Fruit fly (Drosophila melanogaster) whole organism, embryonic: ENCODE measurements around the gene Xport-B.

Experiments
- BtbVII ChIP-seq: fragments of 200-800 bp; sonication (Bioruptor generic); optimal IDR thresholded peaks from 3 replicates; lab custom pipeline; 2017; ENCODE audit warnings: missing biosample characterization, mild to moderate bottlenecking, missing genetic modification characterization
- CG10959 ChIP-seq: fragments of 200-800 bp; sonication (Bioruptor generic); IDR thresholded peaks from 2 replicates; pipeline ENCODE4 v1.3.6; 2022; ENCODE audit warnings: missing biosample characterization, missing genetic modification characterization
- CG11085 ChIP-seq: fragments of 200-800 bp; sonication (Bioruptor generic); IDR thresholded peaks from 2 replicates; pipeline ENCODE4 v1.3.6; 2022; ENCODE audit warnings: missing biosample characterization, missing genetic modification characterization
- CG11398 ChIP-seq: fragments of 200-800 bp; sonication (Bioruptor generic); optimal IDR thresholded peaks from 2 replicates; lab custom pipeline; 2016; ENCODE audit warnings: missing biosample characterization, missing genetic modification characterization
- CG11504 ChIP-seq: fragments of 200-800 bp; sonication (Bioruptor generic); optimal IDR thresholded peaks from 3 replicates; lab custom pipeline; 2019; ENCODE audit warnings: missing biosample characterization, mild to moderate bottlenecking, missing genetic modification characterization, moderate library complexity
- CG11695 ChIP-seq: fragments of 200-800 bp; sonication (Bioruptor generic); IDR thresholded peaks from 3 replicates; pipeline ENCODE4 v1.3.6; 2022; ENCODE audit warnings: missing biosample characterization, missing genetic modification characterization
- CG11723 ChIP-seq: fragments of 200-800 bp; sonication (Bioruptor generic); optimal IDR thresholded peaks from 2 replicates; lab custom pipeline; 2017; ENCODE audit warnings: missing biosample characterization, mild to moderate bottlenecking, missing genetic modification characterization
- CG12155 ChIP-seq: fragments of 200-800 bp; sonication (Bioruptor generic); optimal IDR thresholded peaks from 3 replicates; lab custom pipeline; 2016; ENCODE audit warnings: missing biosample characterization, missing genetic modification characterization
- CG12236 ChIP-seq: fragments of 200-800 bp; sonication (Bioruptor generic); optimal IDR thresholded peaks from 2 replicates; lab custom pipeline; 2016; ENCODE audit warnings: missing biosample characterization, missing genetic modification characterization
- CG12299 ChIP-seq: fragments of 200-800 bp; sonication (Bioruptor generic); optimal IDR thresholded peaks from 2 replicates; lab custom pipeline; 2018; ENCODE audit warnings: missing biosample characterization, mild to moderate bottlenecking, missing genetic modification characterization
- CG13287 ChIP-seq: fragments of 200-800 bp; sonication (Bioruptor generic); IDR thresholded peaks from 2 replicates; pipeline ENCODE4 v1.3.6; 2022; ENCODE audit warnings: missing biosample characterization, missing genetic modification characterization; ENCODE audit not compliant: partially characterized antibody
- CG13296 ChIP-seq: fragments of 200-800 bp; sonication (Bioruptor generic); optimal IDR thresholded peaks from 3 replicates; lab custom pipeline; 2018; ENCODE audit warnings: missing biosample characterization, mild to moderate bottlenecking, missing genetic modification characterization
- CG14860 ChIP-seq: fragments of 200-800 bp; sonication (Bioruptor generic); IDR thresholded peaks from 3 replicates; pipeline ENCODE4 v1.3.6; 2022; ENCODE audit warnings: missing biosample characterization, missing genetic modification characterization; ENCODE audit not compliant: partially characterized antibody
- CG16815 ChIP-seq: fragments of 200-800 bp; sonication (Bioruptor generic); optimal IDR thresholded peaks from 3 replicates; lab custom pipeline; 2017; ENCODE audit warnings: missing biosample characterization, mild to moderate bottlenecking, missing genetic modification characterization
- CG17612 ChIP-seq: fragments of 200-800 bp; sonication (Bioruptor generic); IDR thresholded peaks from 2 replicates; pipeline ENCODE4 v1.3.6; 2022; ENCODE audit warnings: missing biosample characterization, missing genetic modification characterization
- CG18599 ChIP-seq: fragments of 200-800 bp; sonication (Bioruptor generic); optimal IDR thresholded peaks from 3 replicates; lab custom pipeline; 2017; ENCODE audit warnings: missing biosample characterization, missing genetic modification characterization, mild to moderate bottlenecking, moderate library complexity, missing genetic modification reagents
- CG3065 ChIP-seq: fragments of 200-800 bp; sonication (Bioruptor generic); optimal IDR thresholded peaks from 2 replicates; lab custom pipeline; 2016; ENCODE audit warnings: missing biosample characterization, missing genetic modification characterization
- CG33213 ChIP-seq: fragments of 200-800 bp; sonication (Bioruptor generic); optimal IDR thresholded peaks from 3 replicates; lab custom pipeline; 2016; ENCODE audit warnings: missing biosample characterization, missing genetic modification characterization
- CG3995 ChIP-seq: fragments of 200-800 bp; sonication (Bioruptor generic); optimal IDR thresholded peaks from 3 replicates; lab custom pipeline; 2016; ENCODE audit warnings: missing biosample characterization, missing genetic modification characterization
- CG43689 ChIP-seq: fragments of 200-800 bp; sonication (Bioruptor generic); IDR thresholded peaks from 2 replicates; pipeline ENCODE4 v1.3.6; 2022; ENCODE audit warnings: missing biosample characterization, missing genetic modification characterization
- CG5953 ChIP-seq: fragments of 200-800 bp; sonication (Bioruptor generic); IDR thresholded peaks from 2 replicates; pipeline ENCODE4 v1.3.6; 2022; ENCODE audit warnings: missing biosample characterization, missing genetic modification characterization
- CG6175 ChIP-seq: fragments of 200-800 bp; sonication (Bioruptor generic); IDR thresholded peaks from 3 replicates; pipeline ENCODE4 v1.3.6; 2022; ENCODE audit warnings: missing biosample characterization, missing genetic modification characterization
- CG6791 ChIP-seq: fragments of 200-800 bp; sonication (Bioruptor generic); IDR thresholded peaks from 3 replicates; pipeline ENCODE4 v1.3.6; 2022; ENCODE audit warnings: missing biosample characterization, missing genetic modification characterization; ENCODE audit not compliant: partially characterized antibody
- CG7786 ChIP-seq: fragments of 200-800 bp; sonication (Bioruptor generic); optimal IDR thresholded peaks from 2 replicates; lab custom pipeline; 2016; ENCODE audit warnings: missing biosample characterization, missing genetic modification characterization
- CG7928 ChIP-seq: fragments of 200-800 bp; sonication (Bioruptor generic); optimal IDR thresholded peaks from 2 replicates; lab custom pipeline; 2017; ENCODE audit warnings: missing biosample characterization, mild to moderate bottlenecking, missing genetic modification characterization
- CG9727 ChIP-seq: fragments of 200-800 bp; sonication (Bioruptor generic); optimal IDR thresholded peaks from 3 replicates; lab custom pipeline; 2017; ENCODE audit warnings: missing biosample characterization, mild to moderate bottlenecking, missing genetic modification characterization
- CG9817 ChIP-seq: fragments of 200-800 bp; sonication (Bioruptor generic); optimal IDR thresholded peaks from 2 replicates; lab custom pipeline; 2018; ENCODE audit warnings: missing biosample characterization, mild to moderate bottlenecking, missing genetic modification characterization, moderate library complexity
- Elba2 ChIP-seq: fragments of 200-800 bp; sonication (Bioruptor generic); optimal IDR thresholded peaks from 3 replicates; lab custom pipeline; 2016; ENCODE audit warnings: missing biosample characterization, missing genetic modification characterization
- Fer2 ChIP-seq: fragments of 200-800 bp; sonication (Bioruptor generic); optimal IDR thresholded peaks from 2 replicates; lab custom pipeline; 2018; ENCODE audit warnings: missing biosample characterization, mild to moderate bottlenecking, missing genetic modification characterization, moderate library complexity
- Kr ChIP-seq: fragments of 200-800 bp; sonication (Bioruptor generic); optimal IDR thresholded peaks from 2 replicates; lab custom pipeline; 2017; ENCODE audit warnings: missing biosample characterization, mild to moderate bottlenecking, missing genetic modification characterization
- MESR4 ChIP-seq: fragments of 200-800 bp; sonication (Bioruptor generic); optimal IDR thresholded peaks from 2 replicates; lab custom pipeline; 2018; ENCODE audit warnings: missing biosample characterization, mild to moderate bottlenecking, missing genetic modification characterization, moderate library complexity
- NFAT ChIP-seq: fragments of 200-800 bp; sonication (Bioruptor generic); IDR thresholded peaks from 2 replicates; pipeline ENCODE4 v1.3.6; 2022; ENCODE audit warnings: missing biosample characterization, missing genetic modification characterization
- Ptx1 ChIP-seq: fragments of 200-800 bp; sonication (Bioruptor generic); IDR thresholded peaks from 2 replicates; pipeline ENCODE4 v1.3.6; 2022; ENCODE audit warnings: missing biosample characterization, missing genetic modification characterization
- TFAM ChIP-seq: fragments of 200-800 bp; sonication (Bioruptor generic); optimal IDR thresholded peaks from 2 replicates; lab custom pipeline; 2017; ENCODE audit warnings: missing biosample characterization, missing genetic modification characterization, inconsistent platforms
- aop ChIP-seq: fragments of 200-800 bp; sonication (Bioruptor generic); IDR thresholded peaks from 2 replicates; pipeline ENCODE4 v1.3.6; 2022; ENCODE audit warnings: missing biosample characterization, missing genetic modification characterization
- ash1 ChIP-seq: fragments of 200-800 bp; sonication (Bioruptor generic); optimal IDR thresholded peaks from 2 replicates; lab custom pipeline; 2018; ENCODE audit warnings: missing biosample characterization, mild to moderate bottlenecking, missing genetic modification characterization
- disco-r ChIP-seq: fragments of 200-800 bp; sonication (Bioruptor generic); optimal IDR thresholded peaks from 2 replicates; lab custom pipeline; 2016; ENCODE audit warnings: missing biosample characterization, missing genetic modification characterization
- emc ChIP-seq: fragments of 200-800 bp; sonication (Bioruptor generic); optimal IDR thresholded peaks from 2 replicates; lab custom pipeline; 2016; ENCODE audit warnings: missing biosample characterization, missing genetic modification characterization
- eyg ChIP-seq: fragments of 200-800 bp; sonication (Bioruptor generic); optimal IDR thresholded peaks from 3 replicates; lab custom pipeline; 2016; ENCODE audit warnings: missing biosample characterization, missing genetic modification characterization
- lilli ChIP-seq: fragments of 200-800 bp; sonication (Bioruptor generic); optimal IDR thresholded peaks from 3 replicates; lab custom pipeline; 2016; ENCODE audit warnings: missing biosample characterization, missing genetic modification characterization
- lola ChIP-seq, 3 experiments: fragments of >200 bp in 2 of 3; fragments of 200-800 bp in 1 of 3; sonication (Bioruptor generic) in 1 of 3; optimal IDR thresholded peaks; 2 replicates each; lab custom pipeline; 2017 to 2019; ENCODE audit warnings: missing biosample characterization in 3 of 3, missing genetic modification characterization in 3 of 3, mild to moderate bottlenecking in 1 of 3, moderate library complexity in 1 of 3
- pfk ChIP-seq: fragments of 200-800 bp; sonication (Bioruptor generic); optimal IDR thresholded peaks from 2 replicates; lab custom pipeline; 2018; ENCODE audit warnings: missing biosample characterization, mild to moderate bottlenecking, missing genetic modification characterization, moderate library complexity
- pnt ChIP-seq: fragments of 200-800 bp; sonication (Bioruptor generic); optimal IDR thresholded peaks from 3 replicates; lab custom pipeline; 2016; ENCODE audit warnings: missing biosample characterization, missing genetic modification characterization
- row ChIP-seq: fragments of 200-800 bp; sonication (Bioruptor generic); IDR thresholded peaks from 3 replicates; pipeline ENCODE4 v1.3.6; 2022; ENCODE audit warnings: missing biosample characterization, missing genetic modification characterization
- schlank ChIP-seq: fragments of 200-800 bp; sonication (Bioruptor generic); optimal IDR thresholded peaks from 2 replicates; lab custom pipeline; 2018; ENCODE audit warnings: missing biosample characterization, mild to moderate bottlenecking, missing genetic modification characterization
- tgo ChIP-seq: fragments of 200-800 bp; sonication (Bioruptor generic); IDR thresholded peaks from 3 replicates; pipeline ENCODE4 v1.3.6; 2022; ENCODE audit warnings: missing biosample characterization, missing genetic modification characterization
- toy ChIP-seq: fragments of 200-800 bp; sonication (Bioruptor generic); IDR thresholded peaks from 2 replicates; pipeline ENCODE4 v1.3.6; 2022; ENCODE audit warnings: missing biosample characterization, missing genetic modification characterization
- ttk ChIP-seq: fragments of 200-800 bp; sonication (Bioruptor generic); IDR thresholded peaks from 2 replicates; pipeline ENCODE4 v2.1.2; 2022; ENCODE audit warnings: missing biosample characterization, missing genetic modification characterization
- tup ChIP-seq: fragments of 200-800 bp; sonication (Bioruptor generic); optimal IDR thresholded peaks from 2 replicates; lab custom pipeline; 2016; ENCODE audit warnings: missing biosample characterization, mild to moderate bottlenecking, missing genetic modification characterization, moderate library complexity
- twi ChIP-seq: fragments of 200-800 bp; optimal IDR thresholded peaks from 2 replicates; lab custom pipeline; 2019; ENCODE audit warnings: missing biosample characterization, mild to moderate bottlenecking, missing genetic modification characterization, moderate library complexity

Xport-B gene

dm6 chr3R:19904865-19905373 lies 10.3 kb downstream of the Xport-B start, which contains the start of the genes Surf6 and RhoGAP92B (continued):
- TF ChIP-seq emc (GFP tag; lab: Kevin White, UChicago) (no peak), pfk (GFP tag; lab: Kevin White, UChicago) (peak; percentile 0), CG6791 (GFP tag; lab: Robert Waterston, UW) (0 out of 3 replicates have a peak, but pooled peaks have one; percentile 43), pnt (GFP tag; lab: Kevin White, UChicago) (no peak), CG5953 (0 out of 2 replicates have a peak, but pooled peaks have one; percentile 27), MESR4 (peak; percentile 100), CG3995 (GFP tag; lab: Kevin White, UChicago) (peak; percentile 39), CG13296 (peak; percentile 71), CG17612 (0 out of 2 replicates have a peak, but pooled peaks have one; percentile 23), CG6175 (GFP tag; lab: Robert Waterston, UW) (no peak), CG43689 (GFP tag; lab: Robert Waterston, UW) (no peak), twi (tag; lab: Kevin White, UChicago) (peak; percentile 38), aop (GFP tag; lab: Robert Waterston, UW) (no peak), disco-r (GFP tag; lab: Kevin White, UChicago) (peak; percentile 38), eyg (GFP tag; lab: Kevin White, UChicago) (peak; percentile 43), CG11504 (tag; lab: Kevin White, UChicago) (peak; percentile 69), Fer2 (tag; lab: Kevin White, UChicago) (peak; percentile 8), CG16815 (GFP tag; lab: Kevin White, UChicago) (no peak), CG11723 (GFP tag; lab: Kevin White, UChicago) (peak; percentile 20), CG14860 (GFP tag; lab: Robert Waterston, UW) (no peak), Elba2 (GFP tag; lab: Kevin White, UChicago) (peak; percentile 43), ttk (GFP tag; lab: Robert Waterston, UW) (peak; percentile 19; the same call in 1 of the 2 replicates), tup (no peak), CG33213 (GFP tag; lab: Kevin White, UChicago) (peak; percentile 76), CG11695 (GFP tag; lab: Robert Waterston, UW) (0 out of 3 replicates have a peak, but pooled peaks have one; percentile 25), CG18599 (GFP tag; lab: Kevin White, UChicago) (peak; percentile 83), ash1 (GFP tag; lab: Kevin White, UChicago) (no peak), NFAT (peak; percentile 31; the same call in 1 of the 2 replicates), CG11398 (GFP tag; lab: Kevin White, UChicago) (peak; percentile 32), CG9727 (GFP tag; lab: Kevin White, UChicago) (peak; percentile 68), lilli (peak; percentile 71), TFAM (GFP tag; lab: Kevin White, UChicago) (no peak), CG12236 (GFP tag; lab: Kevin White, UChicago) (no peak), schlank (tag; lab: Kevin White, UChicago) (peak; percentile 4), Kr (no peak), Ptx1 (GFP tag; lab: Robert Waterston, UW) (0 out of 2 replicates have a peak, but pooled peaks have one; percentile 27), tgo (0 out of 3 replicates have a peak, but pooled peaks have one; percentile 13), CG3065 (GFP tag; lab: Kevin White, UChicago) (peak; percentile 12), CG10959 (GFP tag; lab: Robert Waterston, UW) (no peak), lola (GFP tag; optimal IDR thresholded peaks at IDR 0.05; lab: Kevin White, UChicago) (peak in 1 of 3 experiments; percentile 44), toy (GFP tag; lab: Robert Waterston, UW) (peak; percentile 24; the same call in 1 of the 2 replicates), CG13287 (peak; percentile 78), CG12299 (peak; percentile 55), CG11085 (no peak), CG7928 (GFP tag; lab: Kevin White, UChicago) (peak; percentile 63), CG7786 (GFP tag; lab: Kevin White, UChicago) (peak; percentile 57), CG12155 (GFP tag; lab: Kevin White, UChicago) (peak; percentile 56), row (GFP tag; lab: Robert Waterston, UW) (peak; percentile 71), CG9817 (peak; percentile 31), BtbVII (GFP tag; lab: Kevin White, UChicago) (peak; percentile 57)
